Worm (Caenorhabditis elegans) whole organism, L2 larva: Measurements from ENCODE around the gene gsto-3.

Experiments
- unc-39 ChIP-seq: fragments of 150-350 bp; optimal IDR thresholded peaks from 2 replicates; lab custom pipeline; 2014; ENCODE audit warnings: missing biosample characterization, missing genetic modification characterization
- ztf-11 ChIP-seq: sonication (generic microtip); optimal IDR thresholded peaks from 2 replicates; lab custom pipeline; 2017; ENCODE audit warnings: missing biosample characterization, missing genetic modification characterization

DNA sequence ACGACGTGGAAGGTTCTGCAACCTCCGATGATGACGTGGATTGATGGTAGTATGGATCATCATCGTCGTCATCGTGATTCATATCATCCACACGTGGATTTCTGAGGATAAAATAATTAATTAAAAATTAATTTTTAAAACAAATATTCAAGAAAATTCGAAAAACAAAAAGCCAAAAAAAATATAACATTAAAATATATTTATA lies 38.1 kb downstream of the gsto-3 start, which contains the start of gene Y50D7A.8:
- TF ChIP-seq ztf-11 (tag; lab: Kevin White, UChicago) (no peak), unc-39 (tag; lab: Kevin White, UChicago) (no peak)
